Fruit fly (Drosophila melanogaster) whole organism, embryonic: ENCODE results near the gene CG46412.
A peak's percentile ranks its signal among the peaks of the same experiment; 100 is the strongest.

ENCODE experiments used
- Abd-B ChIP-seq: fragments of 200-800 bp; sonication (Bioruptor generic); optimal IDR thresholded peaks from 2 replicates; lab custom pipeline; 2018; ENCODE audit warnings: missing biosample characterization, mild to moderate bottlenecking, missing genetic modification characterization, moderate library complexity
- B-H1 ChIP-seq: fragments of 200-800 bp; sonication (Bioruptor generic); IDR thresholded peaks from 3 replicates; pipeline ENCODE4 v1.3.6; 2022; ENCODE audit warnings: missing biosample characterization, missing genetic modification characterization
- Bteb2 ChIP-seq: fragments of 200-800 bp; sonication (Bioruptor generic); optimal IDR thresholded peaks from 2 replicates; lab custom pipeline; 2016; ENCODE audit warnings: missing biosample characterization, missing genetic modification characterization
- CG11560 ChIP-seq: fragments of 200-800 bp; sonication (Bioruptor generic); IDR thresholded peaks from 3 replicates; pipeline ENCODE4 v1.3.6; 2022; ENCODE audit warnings: missing biosample characterization, missing genetic modification characterization
- CG12155 ChIP-seq: fragments of 200-800 bp; sonication (Bioruptor generic); optimal IDR thresholded peaks from 3 replicates; lab custom pipeline; 2016; ENCODE audit warnings: missing biosample characterization, missing genetic modification characterization
- CG1233 ChIP-seq: fragments of 200-800 bp; sonication (Bioruptor generic); optimal IDR thresholded peaks from 4 replicates; lab custom pipeline; 2018; ENCODE audit warnings: missing biosample characterization, mild to moderate bottlenecking, missing genetic modification characterization
- CG13894 ChIP-seq: fragments of 200-800 bp; sonication (Bioruptor generic); optimal IDR thresholded peaks from 3 replicates; lab custom pipeline; 2018; ENCODE audit warnings: missing biosample characterization, mild to moderate bottlenecking, missing genetic modification characterization, moderate library complexity
- CG15696 ChIP-seq: fragments of 200-800 bp; sonication (Bioruptor generic); optimal IDR thresholded peaks from 2 replicates; lab custom pipeline; 2019; ENCODE audit warnings: missing biosample characterization, mild to moderate bottlenecking, missing genetic modification characterization, moderate library complexity
- CG17186 ChIP-seq: fragments of 200-800 bp; sonication (Bioruptor generic); optimal IDR thresholded peaks from 3 replicates; lab custom pipeline; 2017; ENCODE audit warnings: missing biosample characterization, missing genetic modification reagents, missing genetic modification characterization
- CG17361 ChIP-seq: fragments of 200-800 bp; sonication (Bioruptor generic); IDR thresholded peaks from 3 replicates; pipeline ENCODE4 v1.3.6; 2022; ENCODE audit warnings: missing biosample characterization, missing genetic modification characterization
- CG17829 ChIP-seq: fragments of 200-800 bp; optimal IDR thresholded peaks from 2 replicates; lab custom pipeline; 2019; ENCODE audit warnings: missing biosample characterization, mild to moderate bottlenecking, missing genetic modification characterization, moderate library complexity
- CG17912 ChIP-seq: fragments of 200-800 bp; sonication (Bioruptor generic); optimal IDR thresholded peaks from 2 replicates; lab custom pipeline; 2018; ENCODE audit warnings: missing biosample characterization, mild to moderate bottlenecking, missing genetic modification characterization
- CG18011 ChIP-seq: fragments of 200-800 bp; sonication (Bioruptor generic); optimal IDR thresholded peaks from 2 replicates; lab custom pipeline; 2017; ENCODE audit warnings: missing biosample characterization, missing genetic modification characterization, mild to moderate bottlenecking, moderate library complexity, missing genotype
- CG18476 ChIP-seq: fragments of 200-800 bp; sonication (Bioruptor generic); optimal IDR thresholded peaks from 2 replicates; lab custom pipeline; 2016; ENCODE audit warnings: missing biosample characterization, mild to moderate bottlenecking, missing genetic modification characterization
- CG31365 ChIP-seq: fragments of 200-800 bp; sonication (Bioruptor generic); optimal IDR thresholded peaks from 2 replicates; lab custom pipeline; 2018; ENCODE audit warnings: missing biosample characterization, mild to moderate bottlenecking, missing genetic modification characterization
- CG32532 ChIP-seq: fragments of 200-800 bp; sonication (Bioruptor generic); IDR thresholded peaks from 2 replicates; pipeline ENCODE4 v1.3.6; 2022; ENCODE audit warnings: missing biosample characterization, missing genetic modification characterization
- CG34422 ChIP-seq: fragments of 200-800 bp; sonication (Bioruptor generic); IDR thresholded peaks from 3 replicates; pipeline ENCODE4 v1.3.6; 2022; ENCODE audit warnings: missing biosample characterization, missing genetic modification characterization
- CG7928 ChIP-seq: fragments of 200-800 bp; sonication (Bioruptor generic); optimal IDR thresholded peaks from 2 replicates; lab custom pipeline; 2017; ENCODE audit warnings: missing biosample characterization, mild to moderate bottlenecking, missing genetic modification characterization
- CG8089 ChIP-seq: fragments of 200-800 bp; sonication (Bioruptor generic); optimal IDR thresholded peaks from 3 replicates; lab custom pipeline; 2016; ENCODE audit warnings: missing biosample characterization, missing genetic modification characterization
- CG8478 ChIP-seq: fragments of >200 bp; optimal IDR thresholded peaks from 2 replicates; lab custom pipeline; 2018
- CG8944 ChIP-seq: fragments of 200-800 bp; sonication (Bioruptor generic); optimal IDR thresholded peaks from 3 replicates; lab custom pipeline; 2016; ENCODE audit warnings: missing biosample characterization, missing genetic modification characterization
- CG9215 ChIP-seq: fragments of 200-800 bp; sonication (Bioruptor generic); IDR thresholded peaks from 2 replicates; pipeline ENCODE4 v1.3.6; 2022; ENCODE audit warnings: missing biosample characterization, missing genetic modification characterization
- CoRest ChIP-seq: fragments of 200-800 bp; sonication (Bioruptor generic); optimal IDR thresholded peaks from 3 replicates; lab custom pipeline; 2018; ENCODE audit warnings: missing biosample characterization, mild to moderate bottlenecking, missing genetic modification characterization, moderate library complexity
- Deaf1 ChIP-seq: fragments of 200-800 bp; optimal IDR thresholded peaks from 3 replicates; lab custom pipeline; 2019; ENCODE audit warnings: missing biosample characterization, mild to moderate bottlenecking, missing genetic modification characterization, moderate library complexity
- Doc3 ChIP-seq: fragments of 200-800 bp; sonication (Bioruptor generic); IDR thresholded peaks from 3 replicates; pipeline ENCODE4 v1.3.6; 2022; ENCODE audit warnings: missing biosample characterization, missing genetic modification characterization; ENCODE audit not compliant: partially characterized antibody
- Sin3A ChIP-seq: fragments of >200 bp; optimal IDR thresholded peaks from 2 replicates; lab custom pipeline; 2018
- TFAM ChIP-seq: fragments of 200-800 bp; sonication (Bioruptor generic); optimal IDR thresholded peaks from 2 replicates; lab custom pipeline; 2017; ENCODE audit warnings: missing biosample characterization, missing genetic modification characterization, inconsistent platforms
- aop ChIP-seq: fragments of 200-800 bp; sonication (Bioruptor generic); IDR thresholded peaks from 2 replicates; pipeline ENCODE4 v1.3.6; 2022; ENCODE audit warnings: missing biosample characterization, missing genetic modification characterization
- bbx ChIP-seq: fragments of 200-800 bp; sonication (Bioruptor generic); IDR thresholded peaks from 2 replicates; pipeline ENCODE4 v1.3.6; 2022; ENCODE audit warnings: missing biosample characterization, missing genetic modification characterization; ENCODE audit not compliant: partially characterized antibody
- chinmo ChIP-seq: fragments of 200-800 bp; sonication (Bioruptor generic); IDR thresholded peaks from 4 replicates; pipeline ENCODE4 v1.3.6; 2022; ENCODE audit warnings: missing biosample characterization, missing genetic modification characterization; ENCODE audit not compliant: partially characterized antibody
- da ChIP-seq: fragments of 200-800 bp; sonication (Bioruptor generic); optimal IDR thresholded peaks from 2 replicates; lab custom pipeline; 2016; ENCODE audit warnings: missing biosample characterization, missing genetic modification characterization
- ems ChIP-seq: fragments of 200-800 bp; sonication (Bioruptor generic); optimal IDR thresholded peaks from 3 replicates; lab custom pipeline; 2016; ENCODE audit warnings: missing biosample characterization, missing genetic modification characterization
- fu2 ChIP-seq: fragments of 200-800 bp; sonication (Bioruptor generic); optimal IDR thresholded peaks from 2 replicates; lab custom pipeline; 2016; ENCODE audit warnings: missing biosample characterization, missing genetic modification characterization
- gce ChIP-seq: fragments of 200-800 bp; sonication (Bioruptor generic); IDR thresholded peaks from 3 replicates; pipeline ENCODE4 v1.3.6; 2022; ENCODE audit warnings: missing biosample characterization, missing genetic modification characterization
- gem ChIP-seq: fragments of 200-800 bp; sonication (Bioruptor generic); optimal IDR thresholded peaks from 2 replicates; lab custom pipeline; 2019; ENCODE audit warnings: missing biosample characterization, mild to moderate bottlenecking, missing genetic modification characterization, moderate library complexity
- her ChIP-seq: fragments of 200-800 bp; sonication (Bioruptor generic); optimal IDR thresholded peaks from 2 replicates; lab custom pipeline; 2016; ENCODE audit warnings: missing biosample characterization, missing genetic modification characterization
- ken ChIP-seq: fragments of 200-800 bp; sonication (Bioruptor generic); IDR thresholded peaks from 3 replicates; pipeline ENCODE4 v1.3.6; 2022; ENCODE audit warnings: missing biosample characterization, missing genetic modification characterization
- lab ChIP-seq: fragments of 200-800 bp; sonication (Bioruptor generic); optimal IDR thresholded peaks from 3 replicates; lab custom pipeline; 2017; ENCODE audit warnings: missing biosample characterization, missing genetic modification characterization, mild to moderate bottlenecking, moderate library complexity, missing genetic modification reagents
- lola ChIP-seq, 3 experiments: fragments of >200 bp in 2 of 3; fragments of 200-800 bp in 1 of 3; sonication (Bioruptor generic) in 1 of 3; optimal IDR thresholded peaks; 2 replicates each; lab custom pipeline; 2017 to 2019; ENCODE audit warnings: missing biosample characterization in 3 of 3, missing genetic modification characterization in 3 of 3, mild to moderate bottlenecking in 1 of 3, moderate library complexity in 1 of 3
- mld ChIP-seq: fragments of 200-800 bp; sonication (Bioruptor generic); IDR thresholded peaks from 3 replicates; pipeline ENCODE4 v1.3.6; 2022; ENCODE audit warnings: missing biosample characterization, missing genetic modification characterization; ENCODE audit not compliant: partially characterized antibody
- nmo ChIP-seq: fragments of 200-800 bp; sonication (Bioruptor generic); optimal IDR thresholded peaks from 2 replicates; lab custom pipeline; 2018; ENCODE audit warnings: missing biosample characterization, mild to moderate bottlenecking, missing genetic modification characterization, moderate library complexity
- onecut ChIP-seq: fragments of 200-800 bp; sonication (Bioruptor generic); IDR thresholded peaks from 2 replicates; pipeline ENCODE4 v1.3.6; 2022; ENCODE audit warnings: missing biosample characterization, missing genetic modification characterization
- pum ChIP-seq: fragments of 200-800 bp; sonication (Bioruptor generic); optimal IDR thresholded peaks from 2 replicates; lab custom pipeline; 2016; ENCODE audit warnings: missing biosample characterization, missing genetic modification characterization
- ro ChIP-seq: fragments of 200-800 bp; sonication (Bioruptor generic); IDR thresholded peaks from 2 replicates; pipeline ENCODE4 v1.3.6; 2022; ENCODE audit warnings: missing biosample characterization, missing genetic modification characterization
- seq ChIP-seq: fragments of 200-800 bp; sonication (Bioruptor generic); IDR thresholded peaks from 2 replicates; pipeline ENCODE4 v1.3.6; 2022; ENCODE audit warnings: missing biosample characterization, missing genetic modification characterization
- shn ChIP-seq: fragments of 200-800 bp; sonication (Bioruptor generic); optimal IDR thresholded peaks from 3 replicates; lab custom pipeline; 2016; ENCODE audit warnings: missing biosample characterization, missing genetic modification characterization
- slp2 ChIP-seq: fragments of 200-800 bp; sonication (Bioruptor generic); optimal IDR thresholded peaks from 2 replicates; lab custom pipeline; 2016; ENCODE audit warnings: missing biosample characterization, missing genetic modification characterization
- stwl ChIP-seq: fragments of 200-800 bp; sonication (Bioruptor generic); optimal IDR thresholded peaks from 3 replicates; lab custom pipeline; 2018; ENCODE audit warnings: missing biosample characterization, mild to moderate bottlenecking, missing genetic modification characterization, moderate library complexity
- vnd ChIP-seq: fragments of 200-800 bp; sonication (Bioruptor generic); IDR thresholded peaks from 3 replicates; pipeline ENCODE4 v1.3.6; 2022; ENCODE audit warnings: missing biosample characterization, missing genetic modification characterization; ENCODE audit not compliant: partially characterized antibody
- wor ChIP-seq: fragments of 200-800 bp; sonication (Bioruptor generic); IDR thresholded peaks from 2 replicates; pipeline ENCODE4 v1.3.6; 2022; ENCODE audit warnings: missing biosample characterization, missing genetic modification characterization
- yki ChIP-seq: fragments of >200 bp; optimal IDR thresholded peaks from 3 replicates; lab custom pipeline; 2018
- zen2 ChIP-seq: fragments of 200-800 bp; sonication (Bioruptor generic); IDR thresholded peaks from 3 replicates; pipeline ENCODE4 v1.3.6; 2022; ENCODE audit warnings: missing biosample characterization, missing genetic modification characterization; ENCODE audit not compliant: partially characterized antibody

CG46412 gene

dm6 chr3L:11551949-11552348 lies 11.9 kb downstream of the CG46412 start (continued):
- TF ChIP-seq Bteb2 (GFP tag; lab: Kevin White, UChicago) (no peak), CG11560 (no peak), CG8089 (GFP tag; lab: Kevin White, UChicago) (no peak), vnd (GFP tag; lab: Robert Waterston, UW) (0 out of 3 replicates have a peak, but pooled peaks have one; percentile 19), zen2 (GFP tag; lab: Robert Waterston, UW) (no peak), CG17829 (tag; lab: Kevin White, UChicago) (peak; percentile 55), CG9215 (GFP tag; lab: Robert Waterston, UW) (no peak), Deaf1 (tag; lab: Kevin White, UChicago) (no peak), Abd-B (GFP tag; lab: Kevin White, UChicago) (peak; percentile 16), shn (GFP tag; lab: Kevin White, UChicago) (no peak), Sin3A (lab: Kevin White, UChicago) (no peak), her (GFP tag; lab: Kevin White, UChicago) (no peak), CG7928 (GFP tag; lab: Kevin White, UChicago) (no peak), CoRest (tag; lab: Kevin White, UChicago) (no peak), CG31365 (no peak), nmo (GFP tag; lab: Kevin White, UChicago) (peak; percentile 40), CG15696 (peak; percentile 47), CG8944 (no peak), TFAM (GFP tag; lab: Kevin White, UChicago) (no peak), CG1233 (GFP tag; lab: Kevin White, UChicago) (no peak), lab (GFP tag; lab: Kevin White, UChicago) (peak; percentile 16), chinmo (no peak), bbx (no peak), ken (no peak), mld (GFP tag; lab: Robert Waterston, UW) (no peak), Doc3 (GFP tag; lab: Robert Waterston, UW) (no peak), B-H1 (no peak), da (GFP tag; lab: Kevin White, UChicago) (no peak), CG17361 (GFP tag; lab: Robert Waterston, UW) (peak; percentile 51; the same call in 1 of the 3 replicates), CG8478 (lab: Kevin White, UChicago) (no peak), ro (no peak), CG17186 (GFP tag; lab: Kevin White, UChicago) (no peak), slp2 (GFP tag; lab: Kevin White, UChicago) (no peak), wor (GFP tag; lab: Robert Waterston, UW) (no peak), CG32532 (GFP tag; lab: Robert Waterston, UW) (no peak; the same call in 1 of the 2 replicates), pum (no peak), gce (GFP tag; lab: Robert Waterston, UW) (no peak), stwl (tag; lab: Kevin White, UChicago) (no peak), ems (GFP tag; lab: Kevin White, UChicago) (peak; percentile 2), CG12155 (GFP tag; lab: Kevin White, UChicago) (no peak), onecut (GFP tag; lab: Robert Waterston, UW) (no peak), gem (tag; lab: Kevin White, UChicago) (peak; percentile 68), fu2 (GFP tag; lab: Kevin White, UChicago) (no peak), seq (no peak), CG18011 (no peak), lola (GFP tag; optimal IDR thresholded peaks at IDR 0.05; lab: Kevin White, UChicago) (peak in 1 of 3 experiments; percentile 74), CG17912 (GFP tag; lab: Kevin White, UChicago) (no peak), yki (lab: Kevin White, UChicago) (no peak), aop (GFP tag; lab: Robert Waterston, UW) (no peak), CG13894 (no peak), CG18476 (GFP tag; lab: Kevin White, UChicago) (no peak), CG34422 (peak; percentile 29; the same call in 1 of the 3 replicates)
